Fruit fly (Drosophila melanogaster) whole organism, prepupa: ENCODE measurements around the gene CG6830.

Source experiments
- CG10631 ChIP-seq: fragments of 200-800 bp; sonication (Bioruptor generic); optimal IDR thresholded peaks from 2 replicates; lab custom pipeline; 2016; ENCODE audit warnings: missing biosample characterization, missing genetic modification characterization
- CG10669 ChIP-seq: fragments of 200-800 bp; sonication (Bioruptor generic); optimal IDR thresholded peaks from 3 replicates; lab custom pipeline; 2018; ENCODE audit warnings: missing biosample characterization, mild to moderate bottlenecking, missing genetic modification characterization, moderate library complexity
- CG11294 ChIP-seq: fragments of 200-800 bp; sonication (Bioruptor generic); IDR thresholded peaks from 2 replicates; pipeline ENCODE4 v1.3.6; 2022; ENCODE audit warnings: missing biosample characterization, missing genetic modification characterization
- CG11762 ChIP-seq: fragments of 200-800 bp; sonication (Bioruptor generic); optimal IDR thresholded peaks from 3 replicates; lab custom pipeline; 2016; ENCODE audit warnings: missing biosample characterization, missing genetic modification characterization; ENCODE audit not compliant: insufficient read depth
- CG11902 ChIP-seq: fragments of 200-800 bp; sonication (Bioruptor generic); optimal IDR thresholded peaks from 3 replicates; lab custom pipeline; 2016; ENCODE audit warnings: missing biosample characterization, missing genetic modification characterization
- CG15336 ChIP-seq: fragments of 200-800 bp; sonication (Bioruptor generic); IDR thresholded peaks from 2 replicates; pipeline ENCODE4 v1.3.6; 2022; ENCODE audit warnings: missing biosample characterization, missing genetic modification characterization
- CG16779 ChIP-seq: fragments of 200-800 bp; sonication (Bioruptor generic); optimal IDR thresholded peaks from 3 replicates; lab custom pipeline; 2017; ENCODE audit warnings: missing biosample characterization, mild to moderate bottlenecking, missing genetic modification characterization
- CG3032 ChIP-seq: fragments of 200-800 bp; optimal IDR thresholded peaks from 2 replicates; lab custom pipeline; 2019; ENCODE audit warnings: missing biosample characterization, mild to moderate bottlenecking, missing genetic modification characterization, moderate library complexity
- CG31627 ChIP-seq: fragments of 200-800 bp; sonication (Bioruptor generic); optimal IDR thresholded peaks from 3 replicates; lab custom pipeline; 2016; ENCODE audit warnings: missing biosample characterization, missing genetic modification characterization
- CG34406 ChIP-seq: fragments of 200-800 bp; sonication (Bioruptor generic); optimal IDR thresholded peaks from 3 replicates; lab custom pipeline; 2016; ENCODE audit warnings: missing biosample characterization, missing genetic modification characterization
- CG4318 ChIP-seq: fragments of 200-800 bp; sonication (Bioruptor generic); optimal IDR thresholded peaks from 3 replicates; lab custom pipeline; 2017; ENCODE audit warnings: missing biosample characterization, mild to moderate bottlenecking, missing genetic modification characterization
- CG6163 ChIP-seq: fragments of 200-800 bp; sonication (Bioruptor generic); IDR thresholded peaks from 3 replicates; pipeline ENCODE4 v1.3.6; 2022; ENCODE audit warnings: missing biosample characterization, missing genetic modification characterization
- CG6276 ChIP-seq: fragments of 200-800 bp; sonication (Bioruptor generic); optimal IDR thresholded peaks from 2 replicates; lab custom pipeline; 2017; ENCODE audit warnings: missing biosample characterization, mild to moderate bottlenecking, missing genetic modification characterization
- CG6792 ChIP-seq: fragments of 200-800 bp; sonication (Bioruptor generic); optimal IDR thresholded peaks from 3 replicates; lab custom pipeline; 2016; ENCODE audit warnings: missing biosample characterization, missing genetic modification characterization
- CG6808 ChIP-seq: fragments of 200-800 bp; sonication (Bioruptor generic); optimal IDR thresholded peaks from 3 replicates; lab custom pipeline; 2017; ENCODE audit warnings: missing biosample characterization, missing genetic modification characterization, mild to moderate bottlenecking, moderate library complexity, missing genetic modification reagents
- CG7368 ChIP-seq: fragments of 200-800 bp; sonication (Bioruptor generic); optimal IDR thresholded peaks from 3 replicates; lab custom pipeline; 2016; ENCODE audit warnings: missing biosample characterization, missing genetic modification characterization
- CG8119 ChIP-seq: fragments of 200-800 bp; sonication (Bioruptor generic); IDR thresholded peaks from 3 replicates; pipeline ENCODE4 v1.3.6; 2022; ENCODE audit warnings: missing biosample characterization, missing genetic modification characterization
- CG8632 ChIP-seq: fragments of 200-800 bp; sonication (Bioruptor generic); optimal IDR thresholded peaks from 3 replicates; lab custom pipeline; 2016; ENCODE audit warnings: missing biosample characterization, missing genetic modification characterization
- Eip75B ChIP-seq: fragments of 200-800 bp; sonication (Bioruptor generic); optimal IDR thresholded peaks from 3 replicates; lab custom pipeline; 2016; ENCODE audit warnings: missing biosample characterization, missing genetic modification characterization
- Eip78C ChIP-seq: fragments of 200-800 bp; sonication (Bioruptor generic); peaks from one replicate; lab custom pipeline; 2016; ENCODE audit warnings: missing biosample characterization, missing genetic modification characterization
- Eip93F ChIP-seq: fragments of 200-800 bp; sonication (Bioruptor generic); optimal IDR thresholded peaks from 2 replicates; lab custom pipeline; 2016; ENCODE audit warnings: missing biosample characterization, mild to moderate bottlenecking, missing genetic modification characterization
- Ets21C ChIP-seq: fragments of 200-800 bp; sonication (Bioruptor generic); optimal IDR thresholded peaks from 3 replicates; lab custom pipeline; 2016; ENCODE audit warnings: missing biosample characterization, missing genetic modification characterization
- Ets96B ChIP-seq: fragments of 200-800 bp; optimal IDR thresholded peaks from 2 replicates; lab custom pipeline; 2019; ENCODE audit warnings: missing biosample characterization, mild to moderate bottlenecking, missing genetic modification characterization, moderate library complexity
- Gug ChIP-seq: fragments of 200-800 bp; sonication (Bioruptor generic); IDR thresholded peaks from 2 replicates; pipeline ENCODE4 v1.3.6; 2022; ENCODE audit warnings: missing biosample characterization, missing genetic modification characterization
- Hr38 ChIP-seq: sonication (Bioruptor generic); optimal IDR thresholded peaks from 2 replicates; lab custom pipeline; 2016; ENCODE audit warnings: missing biosample characterization, missing genetic modification characterization
- Hr39 ChIP-seq: fragments of 200-800 bp; sonication (Bioruptor generic); optimal IDR thresholded peaks from 2 replicates; lab custom pipeline; 2016; ENCODE audit warnings: missing biosample characterization, missing genetic modification characterization
- Lpt ChIP-seq: fragments of 200-800 bp; sonication (Bioruptor generic); optimal IDR thresholded peaks from 3 replicates; lab custom pipeline; 2016; ENCODE audit warnings: missing biosample characterization, missing genetic modification characterization
- Met ChIP-seq: fragments of 200-800 bp; sonication (Bioruptor generic); optimal IDR thresholded peaks from 3 replicates; lab custom pipeline; 2016; ENCODE audit warnings: missing biosample characterization, missing genetic modification characterization
- OdsH ChIP-seq: fragments of 200-800 bp; sonication (Bioruptor generic); optimal IDR thresholded peaks from 3 replicates; lab custom pipeline; 2016; ENCODE audit warnings: missing biosample characterization, missing genetic modification characterization
- Sox14 ChIP-seq: fragments of 200-800 bp; sonication (Bioruptor generic); optimal IDR thresholded peaks from 3 replicates; lab custom pipeline; 2016; ENCODE audit warnings: missing biosample characterization, missing genetic modification characterization
- Sox15 ChIP-seq: fragments of 200-800 bp; sonication (Bioruptor generic); optimal IDR thresholded peaks from 3 replicates; lab custom pipeline; 2016; ENCODE audit warnings: missing biosample characterization, missing genetic modification characterization
- achi ChIP-seq: fragments of 200-800 bp; sonication (Bioruptor generic); optimal IDR thresholded peaks from 3 replicates; lab custom pipeline; 2016; ENCODE audit warnings: missing biosample characterization, missing genetic modification characterization
- acj6 ChIP-seq: fragments of 200-800 bp; sonication (Bioruptor generic); optimal IDR thresholded peaks from 3 replicates; lab custom pipeline; 2016; ENCODE audit warnings: missing biosample characterization, missing genetic modification characterization
- cyc ChIP-seq: fragments of 200-800 bp; sonication (Bioruptor generic); optimal IDR thresholded peaks from 3 replicates; lab custom pipeline; 2016; ENCODE audit warnings: missing biosample characterization, missing genetic modification characterization
- dac ChIP-seq: fragments of 200-800 bp; sonication (Bioruptor generic); optimal IDR thresholded peaks from 2 replicates; lab custom pipeline; 2017; ENCODE audit warnings: missing biosample characterization, mild to moderate bottlenecking, missing genetic modification characterization
- dsx ChIP-seq: fragments of 200-800 bp; optimal IDR thresholded peaks from 3 replicates; lab custom pipeline; 2019; ENCODE audit warnings: missing biosample characterization, mild to moderate bottlenecking, missing genetic modification characterization, moderate library complexity; ENCODE audit not compliant: poor library complexity, severe bottlenecking
- eg ChIP-seq: fragments of 200-800 bp; sonication (Bioruptor generic); IDR thresholded peaks from 3 replicates; pipeline ENCODE4 v1.3.6; 2022; ENCODE audit warnings: missing biosample characterization, missing genetic modification characterization
- esn ChIP-seq: fragments of 200-800 bp; sonication (Bioruptor generic); optimal IDR thresholded peaks from 2 replicates; lab custom pipeline; 2016; ENCODE audit warnings: missing biosample characterization, mild to moderate bottlenecking, missing genetic modification characterization, moderate library complexity
- fd85E ChIP-seq: fragments of 200-800 bp; sonication (Bioruptor generic); optimal IDR thresholded peaks from 3 replicates; lab custom pipeline; 2016; ENCODE audit warnings: missing biosample characterization, missing genetic modification characterization
- lz ChIP-seq: fragments of 200-800 bp; sonication (Bioruptor generic); optimal IDR thresholded peaks from 3 replicates; lab custom pipeline; 2016; ENCODE audit warnings: missing biosample characterization, missing genetic modification characterization
- pdm3 ChIP-seq: fragments of 200-800 bp; sonication (Bioruptor generic); optimal IDR thresholded peaks from 3 replicates; lab custom pipeline; 2016; ENCODE audit warnings: missing biosample characterization, missing genetic modification characterization
- spab ChIP-seq: fragments of 200-800 bp; sonication (Bioruptor generic); optimal IDR thresholded peaks from 2 replicates; lab custom pipeline; 2017; ENCODE audit warnings: missing biosample characterization, mild to moderate bottlenecking, missing genetic modification characterization, missing genetic modification reagents
- ss ChIP-seq, 2 experiments: fragments of 200-800 bp; sonication (Bioruptor generic); optimal IDR thresholded peaks; 2 replicates in 1 of 2; 3 replicates in 1 of 2; lab custom pipeline; 2017 to 2018; ENCODE audit warnings: mild to moderate bottlenecking in 2 of 2, missing biosample characterization in 2 of 2, missing genetic modification characterization in 2 of 2, moderate library complexity in 1 of 2
- svp ChIP-seq: fragments of 200-800 bp; sonication (Bioruptor generic); peaks from one replicate; lab custom pipeline; 2016; ENCODE audit warnings: missing biosample characterization, missing genetic modification characterization
- topi ChIP-seq: fragments of 200-800 bp; sonication (Bioruptor generic); optimal IDR thresholded peaks from 3 replicates; lab custom pipeline; 2016; ENCODE audit warnings: missing biosample characterization, missing genetic modification characterization
- vri ChIP-seq: fragments of 200-800 bp; sonication (Bioruptor generic); optimal IDR thresholded peaks from 3 replicates; lab custom pipeline; 2016; ENCODE audit warnings: missing biosample characterization, mild to moderate bottlenecking, missing genetic modification characterization

The CG6830 gene

DNA sequence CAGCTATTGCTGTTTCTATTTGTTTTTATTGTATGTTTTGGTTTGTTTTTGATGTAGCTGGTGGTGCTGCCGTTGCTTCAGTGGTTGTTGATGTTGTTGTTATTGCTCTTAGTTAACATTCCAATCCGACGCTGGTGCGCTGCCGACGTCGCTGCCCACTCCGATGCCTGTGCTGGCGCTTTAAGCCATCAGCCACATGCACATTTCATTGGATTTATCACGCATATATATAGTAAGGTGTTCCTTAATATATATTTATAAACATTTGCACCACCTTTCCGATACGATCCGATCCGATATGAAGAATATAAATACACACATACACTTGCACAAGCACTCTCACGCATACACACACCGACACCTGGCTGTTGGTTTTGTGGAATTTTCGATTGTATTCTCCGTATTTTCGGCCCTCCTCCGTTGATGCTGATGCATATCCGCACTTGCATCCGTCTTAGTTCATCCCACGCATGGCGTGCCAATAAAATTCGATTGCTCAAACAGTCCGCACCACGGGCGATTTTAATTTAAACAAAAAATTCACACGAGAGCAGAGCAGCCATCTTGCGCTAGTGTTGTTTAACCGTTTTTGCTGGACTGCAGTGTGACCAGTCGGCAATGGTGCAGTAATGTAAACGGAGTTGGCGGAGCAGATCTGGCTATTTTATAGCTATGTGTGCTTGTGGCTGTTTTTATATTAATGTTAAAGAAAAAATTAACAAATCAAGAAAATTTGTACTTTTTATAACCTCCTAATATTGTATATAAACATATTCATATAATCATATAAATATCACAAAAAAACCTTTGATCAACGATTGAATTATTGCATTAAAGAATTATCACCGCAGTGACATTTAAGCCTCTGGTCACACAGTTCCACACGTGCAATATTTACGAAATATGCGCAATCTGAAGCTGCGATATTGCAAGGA lies 33.8 kb downstream of the CG6830 start, which contains the start of the genes Csk and Elp1 (continued):
- TF ChIP-seq CG6808 (GFP tag; lab: Kevin White, UChicago) (peak; percentile 6), CG11294 (GFP tag; lab: Robert Waterston, UW) (no peak), OdsH (peak; percentile 58), cyc (GFP tag; lab: Kevin White, UChicago) (peak; percentile 51), CG34406 (GFP tag; lab: Kevin White, UChicago) (no peak), topi (GFP tag; lab: Kevin White, UChicago) (peak; percentile 39), Met (GFP tag; lab: Kevin White, UChicago) (peak; percentile 60), Eip93F (peak; percentile 38), Sox14 (GFP tag; lab: Kevin White, UChicago) (peak; percentile 41), CG7368 (GFP tag; lab: Kevin White, UChicago) (no peak), achi (GFP tag; lab: Kevin White, UChicago) (peak; percentile 57), Sox15 (GFP tag; lab: Kevin White, UChicago) (peak; percentile 22), acj6 (GFP tag; lab: Kevin White, UChicago) (peak; percentile 46), Ets96B (tag; lab: Kevin White, UChicago) (peak; percentile 36), CG11902 (peak; percentile 7), CG15336 (GFP tag; lab: Robert Waterston, UW) (no peak), CG6163 (GFP tag; lab: Robert Waterston, UW) (no peak), CG6792 (GFP tag; lab: Kevin White, UChicago) (peak; percentile 12), fd85E (GFP tag; lab: Kevin White, UChicago) (no peak), CG6276 (GFP tag; lab: Kevin White, UChicago) (no peak), CG11762 (no peak), Eip75B (GFP tag; lab: Kevin White, UChicago) (peak; percentile 42), CG31627 (GFP tag; lab: Kevin White, UChicago) (peak; percentile 38), eg (GFP tag; lab: Robert Waterston, UW) (peak; percentile 37; the same call in 1 of the 3 replicates), Lpt (GFP tag; lab: Kevin White, UChicago) (peak; percentile 2), dsx (GFP tag; lab: Kevin White, UChicago) (no peak), esn (peak; percentile 66)

dm6 chr3R:11649449-11649848 lies 34.7 kb downstream of the CG6830 start:
- TF ChIP-seq Gug (GFP tag; lab: Robert Waterston, UW), result peak; percentile 83
- TF ChIP-seq pdm3 (GFP tag; lab: Kevin White, UChicago), result peak; percentile 91
- peak; percentile 81 for TF ChIP-seq CG8119 (GFP tag; lab: Robert Waterston, UW)
- peak; percentile 88 for TF ChIP-seq Ets21C
- peak; percentile 61 for TF ChIP-seq Hr38 (GFP tag; lab: Kevin White, UChicago)
- TF ChIP-seq CG8632 (GFP tag; lab: Kevin White, UChicago), result peak; percentile 80
- TF ChIP-seq CG31627 (GFP tag; lab: Kevin White, UChicago), result peak; percentile 94
- TF ChIP-seq CG11762, result peak; percentile 83
- peak; percentile 82 for TF ChIP-seq Eip75B (GFP tag; lab: Kevin White, UChicago)
- TF ChIP-seq CG10669 (GFP tag; lab: Kevin White, UChicago), result peak; percentile 80
- peak; percentile 94 for TF ChIP-seq cyc (GFP tag; lab: Kevin White, UChicago)
- peak; percentile 89 for TF ChIP-seq topi (GFP tag; lab: Kevin White, UChicago)
- peak; percentile 94 for TF ChIP-seq eg (GFP tag; lab: Robert Waterston, UW)
- TF ChIP-seq Met (GFP tag; lab: Kevin White, UChicago), result peak; percentile 87
- TF ChIP-seq CG10631 (GFP tag; lab: Kevin White, UChicago), result peak; percentile 79
- TF ChIP-seq Eip78C (GFP tag; lab: Kevin White, UChicago), result peak; percentile 95
- TF ChIP-seq Sox14 (GFP tag; lab: Kevin White, UChicago), result peak; percentile 84
- TF ChIP-seq vri (GFP tag; lab: Kevin White, UChicago), result peak; percentile 73
- peak; percentile 94 for TF ChIP-seq svp (GFP tag; lab: Kevin White, UChicago)
- TF ChIP-seq CG11902, result peak; percentile 89
- TF ChIP-seq lz (GFP tag; lab: Kevin White, UChicago), result peak; percentile 90
- TF ChIP-seq dac (GFP tag; lab: Kevin White, UChicago), result peak; percentile 51
- peak; percentile 59 for TF ChIP-seq CG16779 (tag; lab: Kevin White, UChicago)
- peak; percentile 55 for TF ChIP-seq spab (GFP tag; lab: Kevin White, UChicago)
- no peak for TF ChIP-seq Eip93F
- peak; percentile 70 for TF ChIP-seq Ets96B (tag; lab: Kevin White, UChicago)
- TF ChIP-seq dsx (GFP tag; lab: Kevin White, UChicago), result peak; percentile 53
- TF ChIP-seq Hr39, result peak; percentile 95
- TF ChIP-seq CG34406 (GFP tag; lab: Kevin White, UChicago), result peak; percentile 81
- TF ChIP-seq CG6792 (GFP tag; lab: Kevin White, UChicago), result peak; percentile 85
- TF ChIP-seq ss (GFP tag; optimal IDR thresholded peaks at IDR 0.05; lab: Kevin White, UChicago), result peak in 1 of 2 experiments; percentile 53
- TF ChIP-seq CG4318 (GFP tag; lab: Kevin White, UChicago), result peak; percentile 74
- TF ChIP-seq CG3032 (tag; lab: Kevin White, UChicago), result peak; percentile 77
